Worm (Caenorhabditis elegans) whole organism, late embryonic: ENCODE data around the gene sel-1.

ENCODE experiments used
- C38D4.7 ChIP-seq: fragments of 200-800 bp; sonication (Bioruptor generic); optimal IDR thresholded peaks from 2 replicates; lab custom pipeline; 2018; ENCODE audit warnings: mild to moderate bottlenecking, missing genetic modification characterization, moderate library complexity, missing compliant biosample characterization
- ceh-9 ChIP-seq: sonication (generic microtip); optimal IDR thresholded peaks from 2 replicates; lab custom pipeline; 2016; ENCODE audit warnings: mild to moderate bottlenecking, missing genetic modification characterization, inconsistent platforms, missing compliant biosample characterization
- fkh-10 ChIP-seq: fragments of 150-350 bp; optimal IDR thresholded peaks from 2 replicates; lab custom pipeline; 2014; ENCODE audit warnings: missing biosample characterization, missing genetic modification reagents, missing genetic modification characterization
- mec-3 ChIP-seq: sonication (generic microtip); optimal IDR thresholded peaks from 2 replicates; lab custom pipeline; 2016; ENCODE audit warnings: borderline replicate concordance, missing genetic modification characterization, missing compliant biosample characterization
- nhr-11 ChIP-seq: fragments of 150-350 bp; optimal IDR thresholded peaks from 2 replicates; lab custom pipeline; 2014; ENCODE audit warnings: missing biosample characterization, missing genetic modification characterization
- pqm-1 ChIP-seq: sonication (generic microtip); optimal IDR thresholded peaks from 2 replicates; lab custom pipeline; 2016; ENCODE audit warnings: missing genetic modification characterization, missing compliant biosample characterization
- tbx-2 ChIP-seq: sonication (generic microtip); optimal IDR thresholded peaks from 2 replicates; lab custom pipeline; 2016; ENCODE audit warnings: missing genetic modification characterization, missing compliant biosample characterization

ce11 chrV:12549604-12550003 is 10.9 kb upstream of the sel-1 start:
- no peak for TF ChIP-seq nhr-11 (tag; lab: Kevin White, UChicago)
- no peak for TF ChIP-seq C38D4.7 (GFP tag; lab: Kevin White, UChicago)
- no peak for TF ChIP-seq fkh-10 (GFP tag; lab: Kevin White, UChicago)
- TF ChIP-seq tbx-2, result no peak
- no peak for TF ChIP-seq pqm-1 (tag; lab: Kevin White, UChicago)
- no peak for TF ChIP-seq ceh-9 (tag; lab: Kevin White, UChicago)
- no peak for TF ChIP-seq mec-3 (tag; lab: Kevin White, UChicago)
